Fruit fly (Drosophila melanogaster) whole organism, prepupa: ENCODE measurements around the gene CG15408.

ENCODE experiments used
- Blimp-1 ChIP-seq: fragments of 200-800 bp; sonication (Bioruptor generic); optimal IDR thresholded peaks from 3 replicates; lab custom pipeline; 2017; ENCODE audit warnings: missing biosample characterization, missing genetic modification characterization, mild to moderate bottlenecking, moderate library complexity, missing genetic modification reagents
- CG10669 ChIP-seq: fragments of 200-800 bp; sonication (Bioruptor generic); optimal IDR thresholded peaks from 3 replicates; lab custom pipeline; 2018; ENCODE audit warnings: missing biosample characterization, mild to moderate bottlenecking, missing genetic modification characterization, moderate library complexity
- CG11762 ChIP-seq: fragments of 200-800 bp; sonication (Bioruptor generic); optimal IDR thresholded peaks from 3 replicates; lab custom pipeline; 2016; ENCODE audit warnings: missing biosample characterization, missing genetic modification characterization; ENCODE audit not compliant: insufficient read depth
- CG11902 ChIP-seq: fragments of 200-800 bp; sonication (Bioruptor generic); optimal IDR thresholded peaks from 3 replicates; lab custom pipeline; 2016; ENCODE audit warnings: missing biosample characterization, missing genetic modification characterization
- CG1621 ChIP-seq: fragments of 200-800 bp; sonication (Bioruptor generic); optimal IDR thresholded peaks from 3 replicates; lab custom pipeline; 2018; ENCODE audit warnings: missing biosample characterization, mild to moderate bottlenecking, missing genetic modification characterization
- CG16779 ChIP-seq: fragments of 200-800 bp; sonication (Bioruptor generic); optimal IDR thresholded peaks from 3 replicates; lab custom pipeline; 2017; ENCODE audit warnings: missing biosample characterization, mild to moderate bottlenecking, missing genetic modification characterization
- CG3032 ChIP-seq: fragments of 200-800 bp; optimal IDR thresholded peaks from 2 replicates; lab custom pipeline; 2019; ENCODE audit warnings: missing biosample characterization, mild to moderate bottlenecking, missing genetic modification characterization, moderate library complexity
- CG31627 ChIP-seq: fragments of 200-800 bp; sonication (Bioruptor generic); optimal IDR thresholded peaks from 3 replicates; lab custom pipeline; 2016; ENCODE audit warnings: missing biosample characterization, missing genetic modification characterization
- CG32006 ChIP-seq: fragments of 200-800 bp; sonication (Bioruptor generic); optimal IDR thresholded peaks from 3 replicates; lab custom pipeline; 2017; ENCODE audit warnings: missing biosample characterization, mild to moderate bottlenecking, missing genetic modification characterization
- CG34406 ChIP-seq: fragments of 200-800 bp; sonication (Bioruptor generic); optimal IDR thresholded peaks from 3 replicates; lab custom pipeline; 2016; ENCODE audit warnings: missing biosample characterization, missing genetic modification characterization
- CG3919 ChIP-seq: fragments of 200-800 bp; sonication (Bioruptor generic); optimal IDR thresholded peaks from 3 replicates; lab custom pipeline; 2016; ENCODE audit warnings: missing biosample characterization, missing genetic modification characterization
- CG4318 ChIP-seq: fragments of 200-800 bp; sonication (Bioruptor generic); optimal IDR thresholded peaks from 3 replicates; lab custom pipeline; 2017; ENCODE audit warnings: missing biosample characterization, mild to moderate bottlenecking, missing genetic modification characterization
- CG6163 ChIP-seq: fragments of 200-800 bp; sonication (Bioruptor generic); IDR thresholded peaks from 3 replicates; pipeline ENCODE4 v1.3.6; 2022; ENCODE audit warnings: missing biosample characterization, missing genetic modification characterization
- CG6276 ChIP-seq: fragments of 200-800 bp; sonication (Bioruptor generic); optimal IDR thresholded peaks from 2 replicates; lab custom pipeline; 2017; ENCODE audit warnings: missing biosample characterization, mild to moderate bottlenecking, missing genetic modification characterization
- CG6792 ChIP-seq: fragments of 200-800 bp; sonication (Bioruptor generic); optimal IDR thresholded peaks from 3 replicates; lab custom pipeline; 2016; ENCODE audit warnings: missing biosample characterization, missing genetic modification characterization
- CG6808 ChIP-seq: fragments of 200-800 bp; sonication (Bioruptor generic); optimal IDR thresholded peaks from 3 replicates; lab custom pipeline; 2017; ENCODE audit warnings: missing biosample characterization, missing genetic modification characterization, mild to moderate bottlenecking, moderate library complexity, missing genetic modification reagents
- CG8119 ChIP-seq: fragments of 200-800 bp; sonication (Bioruptor generic); IDR thresholded peaks from 3 replicates; pipeline ENCODE4 v1.3.6; 2022; ENCODE audit warnings: missing biosample characterization, missing genetic modification characterization
- CG8319 ChIP-seq: fragments of 200-800 bp; sonication (Bioruptor generic); optimal IDR thresholded peaks from 3 replicates; lab custom pipeline; 2016; ENCODE audit warnings: missing biosample characterization, missing genetic modification characterization
- CG8632 ChIP-seq: fragments of 200-800 bp; sonication (Bioruptor generic); optimal IDR thresholded peaks from 3 replicates; lab custom pipeline; 2016; ENCODE audit warnings: missing biosample characterization, missing genetic modification characterization
- CG9139 ChIP-seq: fragments of 200-800 bp; sonication (Bioruptor generic); optimal IDR thresholded peaks from 3 replicates; lab custom pipeline; 2017; ENCODE audit warnings: missing biosample characterization, mild to moderate bottlenecking, missing genetic modification characterization
- Eip78C ChIP-seq: fragments of 200-800 bp; sonication (Bioruptor generic); peaks from one replicate; lab custom pipeline; 2016; ENCODE audit warnings: missing biosample characterization, missing genetic modification characterization
- Eip93F ChIP-seq: fragments of 200-800 bp; sonication (Bioruptor generic); optimal IDR thresholded peaks from 2 replicates; lab custom pipeline; 2016; ENCODE audit warnings: missing biosample characterization, mild to moderate bottlenecking, missing genetic modification characterization
- Ets21C ChIP-seq: fragments of 200-800 bp; sonication (Bioruptor generic); optimal IDR thresholded peaks from 3 replicates; lab custom pipeline; 2016; ENCODE audit warnings: missing biosample characterization, missing genetic modification characterization
- Ets96B ChIP-seq: fragments of 200-800 bp; optimal IDR thresholded peaks from 2 replicates; lab custom pipeline; 2019; ENCODE audit warnings: missing biosample characterization, mild to moderate bottlenecking, missing genetic modification characterization, moderate library complexity
- Gug ChIP-seq: fragments of 200-800 bp; sonication (Bioruptor generic); IDR thresholded peaks from 2 replicates; pipeline ENCODE4 v1.3.6; 2022; ENCODE audit warnings: missing biosample characterization, missing genetic modification characterization
- Hr38 ChIP-seq: sonication (Bioruptor generic); optimal IDR thresholded peaks from 2 replicates; lab custom pipeline; 2016; ENCODE audit warnings: missing biosample characterization, missing genetic modification characterization
- Hr39 ChIP-seq: fragments of 200-800 bp; sonication (Bioruptor generic); optimal IDR thresholded peaks from 2 replicates; lab custom pipeline; 2016; ENCODE audit warnings: missing biosample characterization, missing genetic modification characterization
- Met ChIP-seq: fragments of 200-800 bp; sonication (Bioruptor generic); optimal IDR thresholded peaks from 3 replicates; lab custom pipeline; 2016; ENCODE audit warnings: missing biosample characterization, missing genetic modification characterization
- OdsH ChIP-seq: fragments of 200-800 bp; sonication (Bioruptor generic); optimal IDR thresholded peaks from 3 replicates; lab custom pipeline; 2016; ENCODE audit warnings: missing biosample characterization, missing genetic modification characterization
- Smox ChIP-seq: fragments of 200-800 bp; sonication (Bioruptor generic); optimal IDR thresholded peaks from 3 replicates; lab custom pipeline; 2016; ENCODE audit warnings: missing biosample characterization, missing genetic modification characterization
- Sox14 ChIP-seq: fragments of 200-800 bp; sonication (Bioruptor generic); optimal IDR thresholded peaks from 3 replicates; lab custom pipeline; 2016; ENCODE audit warnings: missing biosample characterization, missing genetic modification characterization
- Sox15 ChIP-seq: fragments of 200-800 bp; sonication (Bioruptor generic); optimal IDR thresholded peaks from 3 replicates; lab custom pipeline; 2016; ENCODE audit warnings: missing biosample characterization, missing genetic modification characterization
- achi ChIP-seq: fragments of 200-800 bp; sonication (Bioruptor generic); optimal IDR thresholded peaks from 3 replicates; lab custom pipeline; 2016; ENCODE audit warnings: missing biosample characterization, missing genetic modification characterization
- acj6 ChIP-seq: fragments of 200-800 bp; sonication (Bioruptor generic); optimal IDR thresholded peaks from 3 replicates; lab custom pipeline; 2016; ENCODE audit warnings: missing biosample characterization, missing genetic modification characterization
- dac ChIP-seq: fragments of 200-800 bp; sonication (Bioruptor generic); optimal IDR thresholded peaks from 2 replicates; lab custom pipeline; 2017; ENCODE audit warnings: missing biosample characterization, mild to moderate bottlenecking, missing genetic modification characterization
- eg ChIP-seq: fragments of 200-800 bp; sonication (Bioruptor generic); IDR thresholded peaks from 3 replicates; pipeline ENCODE4 v1.3.6; 2022; ENCODE audit warnings: missing biosample characterization, missing genetic modification characterization
- esn ChIP-seq: fragments of 200-800 bp; sonication (Bioruptor generic); optimal IDR thresholded peaks from 2 replicates; lab custom pipeline; 2016; ENCODE audit warnings: missing biosample characterization, mild to moderate bottlenecking, missing genetic modification characterization, moderate library complexity
- fd59A ChIP-seq: fragments of 200-800 bp; sonication (Bioruptor generic); optimal IDR thresholded peaks from 2 replicates; lab custom pipeline; 2017; ENCODE audit warnings: missing biosample characterization, mild to moderate bottlenecking, missing genetic modification characterization, missing genetic modification reagents
- fd85E ChIP-seq: fragments of 200-800 bp; sonication (Bioruptor generic); optimal IDR thresholded peaks from 3 replicates; lab custom pipeline; 2016; ENCODE audit warnings: missing biosample characterization, missing genetic modification characterization
- net ChIP-seq: fragments of 200-800 bp; sonication (Bioruptor generic); optimal IDR thresholded peaks from 3 replicates; lab custom pipeline; 2016; ENCODE audit warnings: missing biosample characterization, missing genetic modification characterization
- pdm3 ChIP-seq: fragments of 200-800 bp; sonication (Bioruptor generic); optimal IDR thresholded peaks from 3 replicates; lab custom pipeline; 2016; ENCODE audit warnings: missing biosample characterization, missing genetic modification characterization
- spab ChIP-seq: fragments of 200-800 bp; sonication (Bioruptor generic); optimal IDR thresholded peaks from 2 replicates; lab custom pipeline; 2017; ENCODE audit warnings: missing biosample characterization, mild to moderate bottlenecking, missing genetic modification characterization, missing genetic modification reagents
- ss ChIP-seq, 2 experiments: fragments of 200-800 bp; sonication (Bioruptor generic); optimal IDR thresholded peaks; 2 replicates in 1 of 2; 3 replicates in 1 of 2; lab custom pipeline; 2017 to 2018; ENCODE audit warnings: mild to moderate bottlenecking in 2 of 2, missing biosample characterization in 2 of 2, missing genetic modification characterization in 2 of 2, moderate library complexity in 1 of 2
- svp ChIP-seq: fragments of 200-800 bp; sonication (Bioruptor generic); peaks from one replicate; lab custom pipeline; 2016; ENCODE audit warnings: missing biosample characterization, missing genetic modification characterization
- topi ChIP-seq: fragments of 200-800 bp; sonication (Bioruptor generic); optimal IDR thresholded peaks from 3 replicates; lab custom pipeline; 2016; ENCODE audit warnings: missing biosample characterization, missing genetic modification characterization

CG15408 gene

dm6 chr2L:3373242-3373641, 40.6 kb downstream of the CG15408 start, which contains the start of gene GramD1B (continued):
- TF ChIP-seq CG10669 (GFP tag; lab: Kevin White, UChicago) (no peak), Smox (GFP tag; lab: Kevin White, UChicago) (no peak), Eip78C (GFP tag; lab: Kevin White, UChicago) (peak; percentile 63), CG6792 (GFP tag; lab: Kevin White, UChicago) (no peak), fd59A (GFP tag; lab: Kevin White, UChicago) (no peak), CG6163 (GFP tag; lab: Robert Waterston, UW) (no peak), topi (no peak), CG16779 (tag; lab: Kevin White, UChicago) (no peak), Eip93F (GFP tag; lab: Kevin White, UChicago) (peak; percentile 11), CG8632 (no peak), Gug (GFP tag; lab: Robert Waterston, UW) (no peak), OdsH (GFP tag; lab: Kevin White, UChicago) (no peak), Met (GFP tag; lab: Kevin White, UChicago) (no peak), CG3032 (tag; lab: Kevin White, UChicago) (no peak), Hr38 (GFP tag; lab: Kevin White, UChicago) (no peak), fd85E (GFP tag; lab: Kevin White, UChicago) (no peak)

dm6 chr2L:3375611-3376010, 43.0 kb downstream of the CG15408 start, which contains the start of gene CG15412:
TSS of gene CG15412 (minus strand) at chr2L:3375711.
- no peak for TF ChIP-seq dac (GFP tag; lab: Kevin White, UChicago)
- TF ChIP-seq Hr39 (GFP tag; lab: Kevin White, UChicago): no peak
- no peak for TF ChIP-seq fd85E (GFP tag; lab: Kevin White, UChicago)
- no peak for TF ChIP-seq CG6276 (GFP tag; lab: Kevin White, UChicago)
- no peak for TF ChIP-seq ss (GFP tag; optimal IDR thresholded peaks at IDR 0.05; lab: Kevin White, UChicago)
- TF ChIP-seq CG34406 (GFP tag; lab: Kevin White, UChicago): no peak
- TF ChIP-seq Gug (GFP tag; lab: Robert Waterston, UW): no peak
- TF ChIP-seq CG16779 (tag; lab: Kevin White, UChicago): no peak
- no peak for TF ChIP-seq Ets96B
- no peak for TF ChIP-seq CG4318 (GFP tag; lab: Kevin White, UChicago)
- TF ChIP-seq acj6 (GFP tag; lab: Kevin White, UChicago): no peak
- no peak for TF ChIP-seq CG8119 (GFP tag; lab: Robert Waterston, UW)
- no peak for TF ChIP-seq achi (GFP tag; lab: Kevin White, UChicago)

- TF ChIP-seq CG6792 (GFP tag; lab: Kevin White, UChicago) (peak; percentile 58), Sox15 (peak; percentile 78), CG11902 (GFP tag; lab: Kevin White, UChicago) (peak; percentile 74), fd85E (GFP tag; lab: Kevin White, UChicago) (no peak), CG9139 (no peak), CG3919 (GFP tag; lab: Kevin White, UChicago) (peak; percentile 74), CG8319 (GFP tag; lab: Kevin White, UChicago) (peak; percentile 34), CG8119 (GFP tag; lab: Robert Waterston, UW) (peak; percentile 42; the same call in 1 of the 3 replicates), CG31627 (GFP tag; lab: Kevin White, UChicago) (peak; percentile 88), Sox14 (GFP tag; lab: Kevin White, UChicago) (peak; percentile 78), CG11762 (peak; percentile 1), esn (peak; percentile 82), CG10669 (GFP tag; lab: Kevin White, UChicago) (peak; percentile 45), Blimp-1 (GFP tag; lab: Kevin White, UChicago) (no peak), Smox (GFP tag; lab: Kevin White, UChicago) (peak; percentile 72), net (GFP tag; lab: Kevin White, UChicago) (peak; percentile 37), Hr38 (GFP tag; lab: Kevin White, UChicago) (no peak), CG6808 (GFP tag; lab: Kevin White, UChicago) (no peak), CG8632 (peak; percentile 19), Ets21C (GFP tag; lab: Kevin White, UChicago) (peak; percentile 76), CG32006 (GFP tag; lab: Kevin White, UChicago) (peak; percentile 77), Eip93F (GFP tag; lab: Kevin White, UChicago) (no peak), OdsH (GFP tag; lab: Kevin White, UChicago) (peak; percentile 77), ss (GFP tag; optimal IDR thresholded peaks at IDR 0.05; lab: Kevin White, UChicago) (peak in 1 of 2 experiments; percentile 9), Ets96B (peak; percentile 58), eg (GFP tag; lab: Robert Waterston, UW) (peak; percentile 61; the same call in 1 of the 3 replicates), svp (GFP tag; lab: Kevin White, UChicago) (peak; percentile 89), Hr39 (GFP tag; lab: Kevin White, UChicago) (peak; percentile 90), spab (GFP tag; lab: Kevin White, UChicago) (peak; percentile 15), pdm3 (peak; percentile 80), Eip78C (GFP tag; lab: Kevin White, UChicago) (peak; percentile 82), CG3032 (tag; lab: Kevin White, UChicago) (peak; percentile 76), CG1621 (tag; lab: Kevin White, UChicago) (peak; percentile 36), CG6163 (GFP tag; lab: Robert Waterston, UW) (peak; percentile 71; the same call in 2 of the 3 replicates)
Measured at dm6 chr2L:3376684-3377086, 44.1 kb downstream of the CG15408 start, which contains the start of the genes CG9662 and Ptpa. TSS of gene CG9662 (minus strand) at chr2L:3376737. TSS of gene Ptpa (plus strand) at chr2L:3377002.
